Worm (Caenorhabditis elegans): ENCODE measurements around the gene ugt-59.

DNA sequence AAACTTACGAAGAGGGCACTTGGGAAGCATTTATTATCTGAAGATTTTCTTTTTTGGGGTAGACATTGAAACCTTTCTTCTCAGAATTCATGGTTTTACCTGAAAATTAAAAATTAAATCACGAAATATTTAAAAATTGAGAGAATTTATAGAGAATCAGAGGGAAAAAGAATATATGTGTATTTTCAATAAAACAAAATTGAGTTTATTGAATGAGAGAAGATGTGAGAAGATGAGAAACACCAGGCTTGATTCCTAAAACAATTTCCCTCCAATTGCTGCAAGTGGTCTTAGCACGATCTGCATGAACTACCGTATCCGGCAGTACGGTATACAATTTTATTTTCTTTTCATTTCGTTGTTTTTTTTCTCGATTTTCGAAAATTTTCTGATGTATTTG lies 3.4 kb upstream of the ugt-59 start, which contains the start of gene R11A8.1:
- TF ChIP-seq pqm-1 (tag; optimal IDR thresholded peaks at IDR 0.05): no peak
- no peak for TF ChIP-seq snpc-4 (tag; optimal IDR thresholded peaks at IDR 0.05)
- TF ChIP-seq nhr-237 (tag; optimal IDR thresholded peaks at IDR 0.05): no peak
- TF ChIP-seq skn-1 (tag; optimal IDR thresholded peaks at IDR 0.05): no peak
- no peak for TF ChIP-seq mdl-1 (tag; optimal IDR thresholded peaks at IDR 0.05)
- no peak for TF ChIP-seq ztf-11 (tag; optimal IDR thresholded peaks at IDR 0.05)
- no peak for TF ChIP-seq aly-2 (tag; optimal IDR thresholded peaks at IDR 0.05)

All from whole organism, L3 larva.